Worm (Caenorhabditis elegans): ENCODE results near the gene C16C8.8.
"Not testable (repeated sequence)": the region's sequence is repeated elsewhere in the genome, so short reads cannot be mapped to it uniquely, and the experiment has no call there.

C16C8.8 gene

ce11 chrII:3470549-3470948 lies 9.1 kb upstream of the C16C8.8 start, which contains the start of gene Y49F6B.20:
Gene Y49F6B.20 (minus strand): TSS chrII:3470649.
- no peak for TF ChIP-seq ztf-26 (tag; optimal IDR thresholded peaks at IDR 0.05)
- TF ChIP-seq unc-62 (GFP tag; optimal IDR thresholded peaks at IDR 0.05) = no peak
- no peak for TF ChIP-seq ceh-27 (GFP tag; optimal IDR thresholded peaks at IDR 0.05)
- no peak for TF ChIP-seq F39B2.1 (GFP tag; IDR thresholded peaks at IDR 0.05)
- no peak for TF ChIP-seq bed-1 (GFP tag; IDR thresholded peaks at IDR 0.05)
- TF ChIP-seq hrde-1 (tag; optimal IDR thresholded peaks at IDR 0.05; ENCODE audit: borderline replicate concordance) = no peak
- TF ChIP-seq lag-1 (GFP tag; IDR thresholded peaks at IDR 0.05) = no peak
- TF ChIP-seq lin-54 (GFP tag; optimal IDR thresholded peaks at IDR 0.05) = no peak
- no peak for TF ChIP-seq attf-6 (GFP tag; IDR thresholded peaks at IDR 0.05)
- no peak for TF ChIP-seq hsf-1 (GFP tag; IDR thresholded peaks at IDR 0.05)

ce11 chrII:3464580-3464979 lies 3.1 kb upstream of the C16C8.8 start, which contains the start of gene C16C8.10:
Gene C16C8.10 (minus strand): TSS chrII:3464680.
- TF ChIP-seq zim-3 (tag; optimal IDR thresholded peaks at IDR 0.05); sptf-2 (GFP tag; optimal IDR thresholded peaks at IDR 0.05); nfyb-1 (GFP tag; IDR thresholded peaks at IDR 0.05): not testable (repeated sequence)

- no peak for TF ChIP-seq B0336.3 (GFP tag; IDR thresholded peaks at IDR 0.05)
- TF ChIP-seq F22D6.2 (tag; optimal IDR thresholded peaks at IDR 0.05) = no peak
- TF ChIP-seq F52B5.7 (tag; optimal IDR thresholded peaks at IDR 0.05) = no peak
Measured at ce11 chrII:3463097-3463496, 1.6 kb upstream of the C16C8.8 start, which contains the start of gene C16C8.9. Gene C16C8.9 (minus strand): TSS chrII:3463197.

ce11 chrII:3460048-3460447 lies 1.4 kb downstream of the C16C8.8 start, which contains the start of gene C16C8.7:
Gene C16C8.7 (minus strand): TSS chrII:3460148.
- TF ChIP-seq madf-8 (GFP tag; conservative IDR thresholded peaks at IDR 0.05) = no peak
- no peak for TF ChIP-seq C17E4.6 (GFP tag; IDR thresholded peaks at IDR 0.05)
- no peak for TF ChIP-seq ztf-28 (GFP tag; IDR thresholded peaks at IDR 0.05)
- TF ChIP-seq atf-7 (tag; optimal IDR thresholded peaks at IDR 0.05) = no peak
- no peak for TF ChIP-seq hmg-1.2 (GFP tag; IDR thresholded peaks at IDR 0.05)
- TF ChIP-seq ceh-40 (GFP tag; IDR thresholded peaks at IDR 0.05) = no peak
- TF ChIP-seq madf-6 (GFP tag; IDR thresholded peaks at IDR 0.05) = no peak
- TF ChIP-seq D2030.7 (GFP tag; IDR thresholded peaks at IDR 0.05) = no peak
- no peak for TF ChIP-seq Y53F4B.3 (GFP tag; IDR thresholded peaks at IDR 0.05)
- no peak for TF ChIP-seq cebp-2 (GFP tag; IDR thresholded peaks at IDR 0.05)
- TF ChIP-seq bed-2 (GFP tag; IDR thresholded peaks at IDR 0.05) = no peak
- TF ChIP-seq zfh-2 (GFP tag; conservative IDR thresholded peaks at IDR 0.05) = no peak
- no peak for TF ChIP-seq rpc-1 (optimal IDR thresholded peaks at IDR 0.05)
- no peak for TF ChIP-seq rpc-1 (tag; optimal IDR thresholded peaks at IDR 0.05)
- no peak for TF ChIP-seq snpc-1.1 (tag; optimal IDR thresholded peaks at IDR 0.05; ENCODE audit: insufficient read depth)
- no peak for TF ChIP-seq mes-4 (tag; optimal IDR thresholded peaks at IDR 0.05)
- no peak for TF ChIP-seq madf-10 (tag; optimal IDR thresholded peaks at IDR 0.05)
- TF ChIP-seq dox-1 (GFP tag; IDR thresholded peaks at IDR 0.05) = no peak
- no peak for TF ChIP-seq unc-130 (GFP tag; optimal IDR thresholded peaks at IDR 0.05)
- no peak for TF ChIP-seq B0035.1 (tag; optimal IDR thresholded peaks at IDR 0.05)
